Worm (Caenorhabditis elegans): Measurements from ENCODE around the gene wdr-83.

wdr-83 gene

DNA sequence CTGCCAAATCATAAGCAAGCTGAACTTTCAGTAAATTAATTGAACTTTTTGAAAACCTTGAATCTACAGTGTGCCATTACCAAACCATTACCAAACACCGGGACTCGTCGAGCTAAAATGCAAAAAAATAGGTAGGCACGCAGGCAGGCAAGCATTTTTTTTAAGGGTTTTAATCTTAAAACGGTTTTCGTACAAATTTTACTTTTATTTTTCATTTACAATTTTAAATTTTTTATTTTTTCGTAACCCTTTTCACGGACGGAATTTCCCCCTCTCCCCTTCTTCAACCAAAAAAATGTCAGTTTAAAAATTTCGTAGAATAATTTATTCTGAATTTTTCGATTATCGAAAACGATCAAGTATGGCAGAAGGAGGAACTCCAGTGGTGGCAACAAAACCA is 17.1 kb downstream of the wdr-83 start, which contains the start of gene F59A6.2:
TSS of gene F59A6.2 (plus strand) at position 301 of the 400 bp plus-strand sequence.
- TF ChIP-seq unc-62 (GFP tag; optimal IDR thresholded peaks at IDR 0.05), result no peak

- no peak for TF ChIP-seq unc-62 (GFP tag; optimal IDR thresholded peaks at IDR 0.05)
Measured at ce11 chrII:5011978-5012377, 19.5 kb downstream of the wdr-83 start, which contains the start of gene F59A6.12. Gene F59A6.12 (minus strand): TSS chrII:5012078.

ce11 chrII:5008033-5008432 is 23.5 kb downstream of the wdr-83 start, which contains the start of gene F59A6.3:
Gene F59A6.3 (plus strand): TSS chrII:5008333.
- no peak for TF ChIP-seq unc-62 (GFP tag; optimal IDR thresholded peaks at IDR 0.05)

DNA sequence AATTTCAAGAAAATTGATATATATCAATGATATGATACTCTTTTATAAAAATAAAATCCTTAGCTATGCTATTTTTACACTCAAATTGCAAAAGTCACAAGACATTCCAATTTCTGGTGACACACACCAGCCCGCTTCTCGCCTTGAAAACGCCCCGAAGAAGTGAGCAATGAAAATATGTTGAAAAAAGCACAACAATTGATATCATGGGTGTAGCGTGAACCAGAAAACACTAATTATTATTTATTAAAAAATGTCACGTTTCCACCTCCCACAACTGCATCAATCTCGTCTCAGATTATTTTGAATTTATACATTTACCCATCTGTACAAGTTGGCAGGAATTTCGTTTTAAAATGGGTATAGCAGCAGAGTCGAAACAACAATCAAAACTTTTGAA is 26.7 kb downstream of the wdr-83 start, which contains the start of gene F59A6.4:
TSS of gene F59A6.4 (plus strand) at position 301 of the 400 bp plus-strand sequence.
- no peak for TF ChIP-seq unc-62 (GFP tag; optimal IDR thresholded peaks at IDR 0.05)

ce11 chrII:5003660-5004059 is 27.9 kb downstream of the wdr-83 start, which contains the start of gene F59A6.10:
Gene F59A6.10 (plus strand): TSS chrII:5003960.
- TF ChIP-seq unc-62 (GFP tag; optimal IDR thresholded peaks at IDR 0.05), result no peak

DNA sequence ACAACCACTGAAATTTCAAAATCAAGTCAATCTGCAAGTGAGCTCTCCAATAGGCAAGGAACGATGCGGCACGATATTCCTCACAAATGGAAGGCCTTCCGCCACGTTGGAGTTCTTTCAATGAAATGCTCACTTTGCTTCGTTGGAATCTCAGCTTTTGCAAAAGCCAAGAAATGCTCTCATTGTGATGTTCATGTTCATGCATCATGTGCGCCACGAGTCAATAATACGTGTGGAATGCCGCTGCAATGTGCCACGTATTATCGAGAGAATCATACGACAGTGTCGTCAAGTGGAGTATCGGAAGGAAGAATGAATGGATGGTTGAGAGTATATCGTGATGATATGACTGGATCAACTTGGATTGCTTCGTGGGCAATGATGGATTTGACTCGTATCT is 29.6 kb downstream of the wdr-83 start:
- TF ChIP-seq unc-62 (GFP tag; optimal IDR thresholded peaks at IDR 0.05), result no peak

DNA sequence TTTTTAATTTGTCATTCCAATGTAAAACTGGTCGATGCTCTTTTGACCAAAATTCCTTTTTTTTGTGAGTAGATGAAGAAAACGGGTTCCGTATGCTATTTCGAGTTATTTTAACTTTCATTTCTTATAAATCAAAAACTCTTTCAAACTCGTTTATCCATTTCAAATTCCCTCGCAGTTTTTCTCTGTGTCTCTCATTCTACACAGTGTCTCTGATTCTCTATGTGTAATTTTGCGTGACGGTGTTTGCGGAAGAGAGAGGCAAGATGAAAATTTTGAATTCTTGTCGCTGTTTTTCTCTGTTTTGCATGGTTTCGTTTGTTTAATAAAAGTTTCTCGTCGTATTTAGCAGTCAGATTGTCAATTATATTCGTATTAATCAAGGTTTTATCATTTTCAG is 32.4 kb downstream of the wdr-83 start, which contains the start of gene citk-2:
TSS of gene citk-2 (plus strand) at position 399 of the 400 bp plus-strand sequence.
- no peak for TF ChIP-seq unc-62 (GFP tag; optimal IDR thresholded peaks at IDR 0.05)

DNA sequence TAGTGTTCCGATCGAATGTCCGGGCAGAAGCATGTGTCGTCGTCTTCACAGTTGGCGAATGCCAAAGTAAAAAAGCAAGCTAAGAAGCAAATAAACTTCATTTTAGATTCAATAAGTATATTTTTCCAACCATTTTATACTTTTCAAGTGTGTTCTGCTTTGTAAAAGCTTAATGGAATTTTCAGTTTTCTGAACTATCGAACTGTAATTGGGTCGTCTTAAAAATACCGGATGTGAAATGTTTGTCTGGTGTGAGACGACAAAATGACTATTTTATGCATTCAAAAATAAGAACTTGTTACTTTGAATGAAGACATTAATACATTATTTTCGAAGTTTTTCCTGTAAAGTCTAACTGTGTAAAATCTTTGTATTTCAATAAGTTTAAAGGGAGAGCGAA is 32.9 kb downstream of the wdr-83 start, which contains the start of gene F59A6.11:
TSS of gene F59A6.11 (minus strand) at position 101 of the 400 bp plus-strand sequence.
- no peak for TF ChIP-seq unc-62 (GFP tag; optimal IDR thresholded peaks at IDR 0.05)

ce11 chrII:4994939-4995338 is 36.6 kb downstream of the wdr-83 start, which contains the start of gene rnh-1.0:
Gene rnh-1.0 (plus strand): TSS chrII:4995327.
- TF ChIP-seq unc-62 (GFP tag; optimal IDR thresholded peaks at IDR 0.05), result no peak

ce11 chrII:4993530-4994192 is 37.9 kb downstream of the wdr-83 start, which contains the start of the genes eif-1 and vps-24:
Gene eif-1 (minus strand): TSS chrII:4993580.
Gene vps-24 (plus strand): TSS chrII:4993998.
- no peak for TF ChIP-seq unc-62 (GFP tag; optimal IDR thresholded peaks at IDR 0.05)

DNA sequence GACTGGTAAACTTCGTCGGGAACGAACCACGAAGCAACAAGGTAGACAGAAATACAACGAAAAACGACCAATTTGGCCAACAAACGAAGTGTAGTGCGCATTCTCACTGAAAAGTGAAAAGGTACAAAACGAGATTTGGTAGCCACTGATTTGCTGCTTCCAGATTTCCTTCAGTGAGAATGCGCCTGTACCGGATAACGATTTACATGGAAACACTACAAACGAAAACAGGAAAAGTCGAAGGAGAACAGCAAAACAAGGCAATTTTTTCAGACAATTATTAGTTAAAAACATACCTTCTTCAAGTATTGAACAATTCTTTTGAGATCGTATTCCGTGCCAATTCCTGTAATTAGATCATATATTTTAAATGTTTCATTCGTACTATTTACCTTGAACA is 38.5 kb downstream of the wdr-83 start, which contains the start of gene pigb-1:
TSS of gene pigb-1 (minus strand) at position 101 of the 400 bp plus-strand sequence.
- TF ChIP-seq unc-62 (GFP tag; optimal IDR thresholded peaks at IDR 0.05), result no peak

- TF ChIP-seq unc-62 (GFP tag; optimal IDR thresholded peaks at IDR 0.05), result no peak
Measured at ce11 chrII:4989802-4990201, 41.7 kb downstream of the wdr-83 start, which contains the start of gene T27F7.12. Gene T27F7.12 (plus strand): TSS chrII:4990102.

DNA sequence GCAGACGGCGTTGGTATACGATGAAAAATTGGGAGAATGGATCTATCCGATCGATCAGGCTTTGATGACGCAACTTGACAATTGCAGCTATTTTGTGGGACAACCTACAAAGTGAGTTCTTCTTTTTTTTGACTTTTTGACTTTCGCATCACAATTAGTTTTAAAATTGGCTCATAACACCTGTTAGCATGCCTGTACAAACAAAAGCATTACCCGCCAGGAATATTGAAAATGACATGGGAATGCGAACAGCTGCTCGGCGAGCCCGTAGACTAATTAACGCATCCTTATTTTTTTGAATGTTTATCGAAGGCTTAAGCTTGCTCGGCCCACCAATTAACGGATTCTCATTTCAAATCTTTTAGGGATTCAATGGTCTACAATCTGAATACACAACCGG is 44.3 kb downstream of the wdr-83 start:
- TF ChIP-seq unc-62 (GFP tag; optimal IDR thresholded peaks at IDR 0.05), result no peak

ce11 chrII:4986664-4987063 is 44.8 kb downstream of the wdr-83 start:
- no peak for TF ChIP-seq unc-62 (GFP tag; optimal IDR thresholded peaks at IDR 0.05)

DNA sequence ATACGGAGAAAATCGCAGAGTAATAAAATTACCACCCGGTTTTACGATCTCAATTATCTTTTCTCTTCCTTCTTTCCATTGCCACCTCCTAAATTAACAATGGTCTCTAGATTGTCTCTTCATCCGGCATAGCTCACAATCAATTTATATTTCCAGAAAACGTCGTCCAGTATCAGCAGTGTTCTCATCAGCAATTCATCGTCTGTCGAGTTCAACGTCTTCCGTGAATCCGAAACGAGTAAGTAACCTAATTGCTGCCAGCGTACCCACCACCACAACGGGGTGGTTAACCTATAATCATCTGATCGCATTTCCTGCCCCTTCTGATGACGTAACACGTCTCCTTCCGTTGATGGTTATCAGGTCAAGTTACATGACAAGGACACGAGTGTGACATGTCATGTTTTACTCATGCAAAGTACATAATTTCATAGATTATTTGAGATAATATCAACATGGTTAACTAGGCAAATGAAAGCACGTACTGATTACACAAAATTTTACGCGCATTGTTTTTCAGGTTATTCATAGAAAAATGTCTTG is 45.5 kb downstream of the wdr-83 start:
- no peak for TF ChIP-seq unc-62 (GFP tag; optimal IDR thresholded peaks at IDR 0.05)

ce11 chrII:4984151-4984550 is 47.4 kb downstream of the wdr-83 start:
- no peak for TF ChIP-seq unc-62 (GFP tag; optimal IDR thresholded peaks at IDR 0.05)

All from whole organism, dauer.